Fruit fly (Drosophila melanogaster) whole organism, embryonic: Measurements from ENCODE around the gene PIG-B.
A peak's percentile ranks its signal among the peaks of the same experiment; 100 is the strongest.

ENCODE experiments used
- C15 ChIP-seq: fragments of 200-800 bp; sonication (Bioruptor generic); IDR thresholded peaks from 3 replicates; pipeline ENCODE4 v1.3.6; 2022; ENCODE audit warnings: missing biosample characterization, missing genetic modification characterization
- CG10209 ChIP-seq: fragments of 200-800 bp; sonication (Bioruptor generic); optimal IDR thresholded peaks from 3 replicates; lab custom pipeline; 2017; ENCODE audit warnings: missing biosample characterization, mild to moderate bottlenecking, missing genetic modification characterization, missing genetic modification reagents
- CG10431 ChIP-seq: fragments of 200-800 bp; sonication (Bioruptor generic); optimal IDR thresholded peaks from 3 replicates; lab custom pipeline; 2018; ENCODE audit warnings: missing biosample characterization, mild to moderate bottlenecking, missing genetic modification characterization
- CG10979 ChIP-seq: fragments of 200-800 bp; sonication (Bioruptor generic); optimal IDR thresholded peaks from 2 replicates; lab custom pipeline; 2018; ENCODE audit warnings: missing biosample characterization, mild to moderate bottlenecking, missing genetic modification characterization, moderate library complexity
- CG11247 ChIP-seq: fragments of 200-800 bp; sonication (Bioruptor generic); IDR thresholded peaks from 2 replicates; pipeline ENCODE4 v1.3.6; 2022; ENCODE audit warnings: missing biosample characterization, missing genetic modification characterization
- CG12391 ChIP-seq: fragments of 200-800 bp; sonication (Bioruptor generic); optimal IDR thresholded peaks from 3 replicates; lab custom pipeline; 2018; ENCODE audit warnings: missing biosample characterization, mild to moderate bottlenecking, missing genetic modification characterization, moderate library complexity
- CG14441 ChIP-seq: fragments of 200-800 bp; sonication (Bioruptor generic); IDR thresholded peaks from 2 replicates; pipeline ENCODE4 v1.3.6; 2022; ENCODE audit warnings: missing biosample characterization, missing genetic modification characterization
- CG15514 ChIP-seq: fragments of 200-800 bp; sonication (Bioruptor generic); optimal IDR thresholded peaks from 3 replicates; lab custom pipeline; 2017; ENCODE audit warnings: missing biosample characterization, missing genetic modification characterization, mild to moderate bottlenecking, moderate library complexity, missing genetic modification reagents
- CG15601 ChIP-seq: fragments of 200-800 bp; sonication (Bioruptor generic); optimal IDR thresholded peaks from 3 replicates; lab custom pipeline; 2019; ENCODE audit warnings: missing biosample characterization, mild to moderate bottlenecking, missing genetic modification characterization, moderate library complexity
- CG1603 ChIP-seq: fragments of 200-800 bp; sonication (Bioruptor generic); optimal IDR thresholded peaks from 2 replicates; lab custom pipeline; 2019; ENCODE audit warnings: missing biosample characterization, mild to moderate bottlenecking, missing genetic modification characterization, moderate library complexity
- CG17328 ChIP-seq: fragments of 200-800 bp; sonication (Bioruptor generic); IDR thresholded peaks from 2 replicates; pipeline ENCODE4 v1.3.6; 2022; ENCODE audit warnings: missing biosample characterization, missing genetic modification characterization
- CG18476 ChIP-seq: fragments of 200-800 bp; sonication (Bioruptor generic); optimal IDR thresholded peaks from 2 replicates; lab custom pipeline; 2016; ENCODE audit warnings: missing biosample characterization, mild to moderate bottlenecking, missing genetic modification characterization
- CG2129 ChIP-seq: fragments of 200-800 bp; sonication (Bioruptor generic); IDR thresholded peaks from 2 replicates; pipeline ENCODE4 v1.3.6; 2022; ENCODE audit warnings: missing biosample characterization, missing genetic modification characterization; ENCODE audit not compliant: partially characterized antibody
- CG2712 ChIP-seq: fragments of 200-800 bp; optimal IDR thresholded peaks from 3 replicates; lab custom pipeline; 2019; ENCODE audit warnings: missing biosample characterization, mild to moderate bottlenecking, missing genetic modification characterization, moderate library complexity
- CG4617 ChIP-seq: fragments of 200-800 bp; sonication (Bioruptor generic); optimal IDR thresholded peaks from 3 replicates; lab custom pipeline; 2016; ENCODE audit warnings: missing biosample characterization, missing genetic modification characterization, borderline replicate concordance
- CG6654 ChIP-seq: fragments of 200-800 bp; sonication (Bioruptor generic); optimal IDR thresholded peaks from 2 replicates; lab custom pipeline; 2017; ENCODE audit warnings: missing biosample characterization, mild to moderate bottlenecking, missing genetic modification characterization
- CG6689 ChIP-seq: fragments of 200-800 bp; sonication (Bioruptor generic); IDR thresholded peaks from 2 replicates; pipeline ENCODE4 v1.3.6; 2022; ENCODE audit warnings: missing biosample characterization, missing genetic modification characterization
- CG8290 ChIP-seq, 3 experiments: fragments of 200-800 bp; sonication (Bioruptor generic); optimal IDR thresholded peaks; 2 replicates each; lab custom pipeline; 2016 to 2019; ENCODE audit warnings: missing biosample characterization in 3 of 3, missing genetic modification characterization in 3 of 3, mild to moderate bottlenecking in 2 of 3, moderate library complexity in 1 of 3
- CG9215 ChIP-seq: fragments of 200-800 bp; sonication (Bioruptor generic); IDR thresholded peaks from 2 replicates; pipeline ENCODE4 v1.3.6; 2022; ENCODE audit warnings: missing biosample characterization, missing genetic modification characterization
- CG9727 ChIP-seq: fragments of 200-800 bp; sonication (Bioruptor generic); optimal IDR thresholded peaks from 3 replicates; lab custom pipeline; 2017; ENCODE audit warnings: missing biosample characterization, mild to moderate bottlenecking, missing genetic modification characterization
- CG9932 ChIP-seq: fragments of 200-800 bp; sonication (Bioruptor generic); IDR thresholded peaks from 2 replicates; pipeline ENCODE4 v1.3.6; 2022; ENCODE audit warnings: missing biosample characterization, missing genetic modification characterization
- D ChIP-seq, 2 experiments: fragments of 200-800 bp in 1 of 2; fragments of >200 bp in 1 of 2; sonication (Bioruptor generic) in 1 of 2; optimal IDR thresholded peaks; 2 replicates in 1 of 2; 3 replicates in 1 of 2; lab custom pipeline; 2017; ENCODE audit warnings: mild to moderate bottlenecking in 1 of 2, missing biosample characterization in 1 of 2, missing genetic modification characterization in 1 of 2, missing genetic modification reagents in 1 of 2
- Dad ChIP-seq: fragments of 200-800 bp; sonication (Bioruptor generic); optimal IDR thresholded peaks from 3 replicates; lab custom pipeline; 2016; ENCODE audit warnings: missing biosample characterization, missing genetic modification characterization
- Dfd ChIP-seq, 2 experiments: fragments of >200 bp; optimal IDR thresholded peaks; 2 replicates each; lab custom pipeline; 2017; ENCODE audit warnings: missing biosample characterization in 2 of 2, missing genetic modification characterization in 2 of 2
- E2f2 ChIP-seq: fragments of 200-800 bp; sonication (Bioruptor generic); IDR thresholded peaks from 2 replicates; pipeline ENCODE4 v1.3.6; 2022; ENCODE audit warnings: missing biosample characterization, missing genetic modification characterization
- HLH4C ChIP-seq: fragments of 200-800 bp; sonication (Bioruptor generic); IDR thresholded peaks from 3 replicates; pipeline ENCODE4 v1.3.6; 2022; ENCODE audit warnings: missing biosample characterization, missing genetic modification characterization; ENCODE audit not compliant: partially characterized antibody
- Lhr ChIP-seq: fragments of 200-800 bp; sonication (Bioruptor generic); optimal IDR thresholded peaks from 3 replicates; lab custom pipeline; 2017; ENCODE audit warnings: mild to moderate bottlenecking, missing biosample characterization, missing genetic modification reagents, missing genetic modification characterization
- Mad ChIP-seq: fragments of 200-800 bp; sonication (Bioruptor generic); optimal IDR thresholded peaks from 2 replicates; lab custom pipeline; 2016; ENCODE audit warnings: missing biosample characterization, missing genetic modification characterization
- Med ChIP-seq: fragments of 200-800 bp; sonication (Bioruptor generic); peaks from one replicate; lab custom pipeline; 2016; ENCODE audit warnings: missing biosample characterization, missing genetic modification characterization, mild to moderate bottlenecking, inconsistent platforms, moderate library complexity
- Oli ChIP-seq: fragments of 200-800 bp; sonication (Bioruptor generic); optimal IDR thresholded peaks from 2 replicates; lab custom pipeline; 2018; ENCODE audit warnings: missing biosample characterization, mild to moderate bottlenecking, missing genetic modification characterization, moderate library complexity
- Pdp1 ChIP-seq, 2 experiments: fragments of 200-800 bp; sonication (Bioruptor generic); optimal IDR thresholded peaks; 3 replicates each; lab custom pipeline; 2016; ENCODE audit warnings: missing biosample characterization in 2 of 2, missing genetic modification characterization in 2 of 2, mild to moderate bottlenecking in 1 of 2, moderate library complexity in 1 of 2
- Side ChIP-seq: fragments of 200-800 bp; sonication (Bioruptor generic); optimal IDR thresholded peaks from 2 replicates; lab custom pipeline; 2016; ENCODE audit warnings: missing biosample characterization, missing genetic modification characterization
- Sox102F ChIP-seq: fragments of 200-800 bp; sonication (Bioruptor generic); optimal IDR thresholded peaks from 2 replicates; lab custom pipeline; 2018; ENCODE audit warnings: missing biosample characterization, mild to moderate bottlenecking, missing genetic modification characterization, moderate library complexity
- Spps ChIP-seq: fragments of 200-800 bp; sonication (Bioruptor generic); optimal IDR thresholded peaks from 2 replicates; lab custom pipeline; 2018; ENCODE audit warnings: missing biosample characterization, mild to moderate bottlenecking, missing genetic modification characterization
- ac ChIP-seq: fragments of 200-800 bp; sonication (Bioruptor generic); optimal IDR thresholded peaks from 3 replicates; lab custom pipeline; 2017; ENCODE audit warnings: missing biosample characterization, mild to moderate bottlenecking, missing genetic modification characterization
- chn ChIP-seq: fragments of 200-800 bp; sonication (Bioruptor generic); optimal IDR thresholded peaks from 2 replicates; lab custom pipeline; 2016; ENCODE audit warnings: missing biosample characterization, missing genetic modification characterization
- dimm ChIP-seq: fragments of 200-800 bp; sonication (Bioruptor generic); IDR thresholded peaks from 2 replicates; pipeline ENCODE4 v1.3.6; 2022; ENCODE audit warnings: missing biosample characterization, missing genetic modification characterization
- disco-r ChIP-seq: fragments of 200-800 bp; sonication (Bioruptor generic); optimal IDR thresholded peaks from 2 replicates; lab custom pipeline; 2016; ENCODE audit warnings: missing biosample characterization, missing genetic modification characterization
- fd64A ChIP-seq: fragments of 200-800 bp; sonication (Bioruptor generic); optimal IDR thresholded peaks from 3 replicates; lab custom pipeline; 2018; ENCODE audit warnings: missing biosample characterization, mild to moderate bottlenecking, missing genetic modification characterization
- fd96Cb ChIP-seq: fragments of 200-800 bp; sonication (Bioruptor generic); optimal IDR thresholded peaks from 2 replicates; lab custom pipeline; 2018; ENCODE audit warnings: missing biosample characterization, mild to moderate bottlenecking, missing genetic modification characterization, moderate library complexity
- gem ChIP-seq: fragments of 200-800 bp; sonication (Bioruptor generic); optimal IDR thresholded peaks from 2 replicates; lab custom pipeline; 2019; ENCODE audit warnings: missing biosample characterization, mild to moderate bottlenecking, missing genetic modification characterization, moderate library complexity
- gfzf ChIP-seq: fragments of 200-800 bp; sonication (Bioruptor generic); optimal IDR thresholded peaks from 2 replicates; lab custom pipeline; 2016; ENCODE audit warnings: missing biosample characterization, mild to moderate bottlenecking, missing genetic modification characterization, moderate library complexity
- pan ChIP-seq, 4 experiments: fragments of >200 bp in 3 of 4; fragments of 200-800 bp in 1 of 4; sonication (Bioruptor generic) in 1 of 4; optimal IDR thresholded peaks in 3 of 4; IDR thresholded peaks in 1 of 4; 2 replicates each; pipeline versions ENCODE4 v1.3.6 to Lab custom; 2017 to 2022; ENCODE audit warnings: missing biosample characterization in 2 of 4, missing genetic modification characterization in 2 of 4, mixed read lengths in 1 of 4
- slou ChIP-seq: fragments of 200-800 bp; sonication (Bioruptor generic); optimal IDR thresholded peaks from 3 replicates; lab custom pipeline; 2016; ENCODE audit warnings: missing biosample characterization, missing genetic modification characterization
- so ChIP-seq: fragments of 200-800 bp; sonication (Bioruptor generic); IDR thresholded peaks from 3 replicates; pipeline ENCODE4 v1.3.6; 2022; ENCODE audit warnings: missing biosample characterization, missing genetic modification characterization
- ssp ChIP-seq: fragments of 200-800 bp; sonication (Bioruptor generic); IDR thresholded peaks from 2 replicates; pipeline ENCODE4 v1.3.6; 2022; ENCODE audit warnings: missing biosample characterization, missing genetic modification characterization
- trh ChIP-seq: fragments of 200-800 bp; sonication (Bioruptor generic); optimal IDR thresholded peaks from 2 replicates; lab custom pipeline; 2016; ENCODE audit warnings: missing biosample characterization, missing genetic modification characterization
- vvl ChIP-seq: fragments of 200-800 bp; sonication (Bioruptor generic); IDR thresholded peaks from 2 replicates; pipeline ENCODE4 v1.3.6; 2022; ENCODE audit warnings: missing biosample characterization, missing genetic modification characterization
- yki ChIP-seq: fragments of >200 bp; optimal IDR thresholded peaks from 3 replicates; lab custom pipeline; 2018
- z ChIP-seq: fragments of 200-800 bp; sonication (Bioruptor generic); IDR thresholded peaks from 3 replicates; pipeline ENCODE4 v1.3.6; 2022; ENCODE audit warnings: missing biosample characterization, missing genetic modification characterization

PIG-B gene

DNA sequence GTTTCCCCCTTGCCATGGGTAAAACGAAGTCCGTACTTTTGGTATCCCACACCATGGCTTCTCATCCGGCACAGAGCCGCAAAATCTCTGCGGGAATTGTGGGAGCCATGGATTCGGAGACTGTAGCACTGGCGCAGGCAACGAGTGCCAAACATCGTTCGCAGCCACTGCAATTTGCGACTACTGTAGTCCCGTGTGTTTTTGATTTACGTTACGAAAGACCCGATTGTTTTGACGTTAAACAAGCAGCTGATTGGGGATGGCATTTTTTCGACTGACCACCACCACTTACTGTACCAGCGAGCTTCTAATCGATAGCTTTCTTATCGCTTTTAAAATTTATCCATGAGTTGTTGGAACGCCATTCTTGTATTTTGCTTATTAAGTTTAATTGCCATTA, 1.1 kb upstream of the PIG-B start, which contains the start of gene CG32262 (continued):
- TF ChIP-seq CG15601 (tag; lab: Kevin White, UChicago): no peak
- TF ChIP-seq fd96Cb (tag; lab: Kevin White, UChicago): no peak
- no peak for TF ChIP-seq CG10209
- no peak for TF ChIP-seq trh (GFP tag; lab: Kevin White, UChicago)
- TF ChIP-seq ssp (GFP tag; lab: Robert Waterston, UW): no peak
- TF ChIP-seq CG8290 (GFP tag; optimal IDR thresholded peaks at IDR 0.05; lab: Kevin White, UChicago): no peak
- TF ChIP-seq CG8290 (tag; optimal IDR thresholded peaks at IDR 0.05; lab: Kevin White, UChicago): peak in 1 of 2 experiments; percentile 39
- no peak for TF ChIP-seq Dfd (GFP tag; optimal IDR thresholded peaks at IDR 0.05; lab: Kevin White, UChicago)
- peak; percentile 87 for TF ChIP-seq E2f2 (GFP tag; lab: Robert Waterston, UW)
- TF ChIP-seq CG9215 (GFP tag; lab: Robert Waterston, UW): no peak
- peak; percentile 29 for TF ChIP-seq CG1603 (tag; lab: Kevin White, UChicago)
- TF ChIP-seq pan (optimal IDR thresholded peaks at IDR 0.05; lab: Kevin White, UChicago): no peak
- TF ChIP-seq pan (GFP tag; optimal IDR thresholded peaks at IDR 0.05 in 1 of 2, IDR thresholded peaks at IDR 0.05 in 1 of 2): no peak
- no peak for TF ChIP-seq C15 (GFP tag; lab: Robert Waterston, UW)
- 0 out of 2 replicates have a peak, but pooled peaks have one; percentile 27 for TF ChIP-seq CG9932 (GFP tag; lab: Robert Waterston, UW)
- no peak for TF ChIP-seq CG12391 (tag; lab: Kevin White, UChicago)
- no peak for TF ChIP-seq Side (GFP tag; lab: Kevin White, UChicago)
- no peak for TF ChIP-seq CG18476 (GFP tag; lab: Kevin White, UChicago)
- no peak for TF ChIP-seq Spps
- no peak for TF ChIP-seq CG10431
- TF ChIP-seq Lhr (GFP tag; lab: Kevin White, UChicago): no peak
- no peak for TF ChIP-seq so
- TF ChIP-seq CG6654 (GFP tag; lab: Kevin White, UChicago): no peak
- peak; percentile 45 for TF ChIP-seq CG4617
- TF ChIP-seq CG2712 (tag; lab: Kevin White, UChicago): no peak
- no peak for TF ChIP-seq Dad (GFP tag; lab: Kevin White, UChicago)
- no peak for TF ChIP-seq disco-r
- TF ChIP-seq Oli (tag; lab: Kevin White, UChicago): no peak
- TF ChIP-seq ac (GFP tag; lab: Kevin White, UChicago): no peak
- TF ChIP-seq HLH4C: peak; percentile 75
- no peak for TF ChIP-seq CG14441 (GFP tag; lab: Robert Waterston, UW)
- TF ChIP-seq chn (GFP tag; lab: Kevin White, UChicago): no peak
- no peak for TF ChIP-seq D (optimal IDR thresholded peaks at IDR 0.05; lab: Kevin White, UChicago)
- no peak for TF ChIP-seq D (GFP tag; optimal IDR thresholded peaks at IDR 0.05; lab: Kevin White, UChicago)
- TF ChIP-seq vvl (GFP tag; lab: Robert Waterston, UW): no peak
- TF ChIP-seq CG11247 (GFP tag; lab: Robert Waterston, UW): no peak
- no peak for TF ChIP-seq gfzf
- TF ChIP-seq CG6689 (GFP tag; lab: Robert Waterston, UW): no peak
- no peak for TF ChIP-seq CG10979
- no peak for TF ChIP-seq CG15514 (GFP tag; lab: Kevin White, UChicago)
- TF ChIP-seq fd64A (GFP tag; lab: Kevin White, UChicago): no peak
- TF ChIP-seq Med (GFP tag; lab: Kevin White, UChicago): peak; percentile 63
- no peak for TF ChIP-seq Sox102F (GFP tag; lab: Kevin White, UChicago)
- TF ChIP-seq Pdp1 (GFP tag; optimal IDR thresholded peaks at IDR 0.05; lab: Kevin White, UChicago): peak in 1 of 2 experiments; percentile 82
- TF ChIP-seq slou (GFP tag; lab: Kevin White, UChicago): no peak
- peak; percentile 17; the same call in 1 of the 2 replicates for TF ChIP-seq CG2129
- TF ChIP-seq CG9727: no peak
- TF ChIP-seq z: no peak
- no peak for TF ChIP-seq dimm (GFP tag; lab: Robert Waterston, UW)
- TF ChIP-seq Mad (GFP tag; lab: Kevin White, UChicago): no peak
- TF ChIP-seq yki (lab: Kevin White, UChicago): no peak
- no peak for TF ChIP-seq CG17328 (GFP tag; lab: Robert Waterston, UW)
- TF ChIP-seq gem (tag; lab: Kevin White, UChicago): no peak
